Fruit fly (Drosophila melanogaster) whole organism, embryonic: ENCODE results near the gene HemK1.

Experiments
- Ada2b ChIP-seq: fragments of 200-800 bp; sonication (Bioruptor generic); IDR thresholded peaks from 2 replicates; pipeline ENCODE4 v1.3.6; 2022; ENCODE audit warnings: missing biosample characterization, missing genetic modification characterization
- Atf6 ChIP-seq: fragments of 200-800 bp; sonication (Bioruptor generic); IDR thresholded peaks from 2 replicates; pipeline ENCODE4 v1.3.6; 2022; ENCODE audit warnings: missing biosample characterization, missing genetic modification characterization
- BtbVII ChIP-seq: fragments of 200-800 bp; sonication (Bioruptor generic); optimal IDR thresholded peaks from 3 replicates; lab custom pipeline; 2017; ENCODE audit warnings: missing biosample characterization, mild to moderate bottlenecking, missing genetic modification characterization
- Bteb2 ChIP-seq: fragments of 200-800 bp; sonication (Bioruptor generic); optimal IDR thresholded peaks from 2 replicates; lab custom pipeline; 2016; ENCODE audit warnings: missing biosample characterization, missing genetic modification characterization
- CG12391 ChIP-seq: fragments of 200-800 bp; sonication (Bioruptor generic); optimal IDR thresholded peaks from 3 replicates; lab custom pipeline; 2018; ENCODE audit warnings: missing biosample characterization, mild to moderate bottlenecking, missing genetic modification characterization, moderate library complexity
- CG14050 ChIP-seq: fragments of 200-800 bp; sonication (Bioruptor generic); IDR thresholded peaks from 3 replicates; pipeline ENCODE4 v1.3.6; 2022; ENCODE audit warnings: missing biosample characterization, missing genetic modification characterization
- CG14965 ChIP-seq: fragments of 200-800 bp; sonication (Bioruptor generic); optimal IDR thresholded peaks from 2 replicates; lab custom pipeline; 2016; ENCODE audit warnings: missing biosample characterization, missing genetic modification characterization, borderline replicate concordance
- CG17186 ChIP-seq: fragments of 200-800 bp; sonication (Bioruptor generic); optimal IDR thresholded peaks from 3 replicates; lab custom pipeline; 2017; ENCODE audit warnings: missing biosample characterization, missing genetic modification reagents, missing genetic modification characterization
- CG18011 ChIP-seq: fragments of 200-800 bp; sonication (Bioruptor generic); optimal IDR thresholded peaks from 2 replicates; lab custom pipeline; 2017; ENCODE audit warnings: missing biosample characterization, missing genetic modification characterization, mild to moderate bottlenecking, moderate library complexity, missing genotype
- CG2712 ChIP-seq: fragments of 200-800 bp; optimal IDR thresholded peaks from 3 replicates; lab custom pipeline; 2019; ENCODE audit warnings: missing biosample characterization, mild to moderate bottlenecking, missing genetic modification characterization, moderate library complexity
- CG2889 ChIP-seq: fragments of 200-800 bp; sonication (Bioruptor generic); IDR thresholded peaks from 3 replicates; pipeline ENCODE4 v1.3.6; 2022; ENCODE audit warnings: missing biosample characterization, missing genetic modification characterization
- CG30403 ChIP-seq: fragments of 200-800 bp; sonication (Bioruptor generic); optimal IDR thresholded peaks from 3 replicates; lab custom pipeline; 2016; ENCODE audit warnings: missing biosample characterization, missing genetic modification characterization
- CG3163 ChIP-seq: fragments of 200-800 bp; sonication (Bioruptor generic); optimal IDR thresholded peaks from 3 replicates; lab custom pipeline; 2016; ENCODE audit warnings: missing biosample characterization, missing genetic modification characterization
- CG3281 ChIP-seq: fragments of 200-800 bp; sonication (Bioruptor generic); optimal IDR thresholded peaks from 3 replicates; lab custom pipeline; 2017; ENCODE audit warnings: missing biosample characterization, mild to moderate bottlenecking, missing genetic modification characterization
- CG33557 ChIP-seq: fragments of 200-800 bp; sonication (Bioruptor generic); optimal IDR thresholded peaks from 2 replicates; lab custom pipeline; 2019; ENCODE audit warnings: missing biosample characterization, mild to moderate bottlenecking, missing genetic modification characterization, moderate library complexity
- CG7271 ChIP-seq: fragments of 200-800 bp; sonication (Bioruptor generic); optimal IDR thresholded peaks from 2 replicates; lab custom pipeline; 2018; ENCODE audit warnings: missing biosample characterization, mild to moderate bottlenecking, missing genetic modification characterization, moderate library complexity
- CG7556 ChIP-seq: fragments of 200-800 bp; sonication (Bioruptor generic); optimal IDR thresholded peaks from 2 replicates; lab custom pipeline; 2017; ENCODE audit warnings: missing biosample characterization, mild to moderate bottlenecking, missing genetic modification characterization
- CG7745 ChIP-seq: fragments of 200-800 bp; sonication (Bioruptor generic); optimal IDR thresholded peaks from 2 replicates; lab custom pipeline; 2018; ENCODE audit warnings: missing biosample characterization, mild to moderate bottlenecking, missing genetic modification characterization, moderate library complexity
- CG7786 ChIP-seq: fragments of 200-800 bp; sonication (Bioruptor generic); optimal IDR thresholded peaks from 2 replicates; lab custom pipeline; 2016; ENCODE audit warnings: missing biosample characterization, missing genetic modification characterization
- CoRest ChIP-seq: fragments of 200-800 bp; sonication (Bioruptor generic); optimal IDR thresholded peaks from 3 replicates; lab custom pipeline; 2018; ENCODE audit warnings: missing biosample characterization, mild to moderate bottlenecking, missing genetic modification characterization, moderate library complexity
- D ChIP-seq, 2 experiments: fragments of 200-800 bp in 1 of 2; fragments of >200 bp in 1 of 2; sonication (Bioruptor generic) in 1 of 2; optimal IDR thresholded peaks; 2 replicates in 1 of 2; 3 replicates in 1 of 2; lab custom pipeline; 2017; ENCODE audit warnings: mild to moderate bottlenecking in 1 of 2, missing biosample characterization in 1 of 2, missing genetic modification characterization in 1 of 2, missing genetic modification reagents in 1 of 2
- D19B ChIP-seq: fragments of 200-800 bp; sonication (Bioruptor generic); optimal IDR thresholded peaks from 2 replicates; lab custom pipeline; 2017; ENCODE audit warnings: missing biosample characterization, mild to moderate bottlenecking, missing genetic modification characterization
- Dip3 ChIP-seq: fragments of 200-800 bp; sonication (Bioruptor generic); optimal IDR thresholded peaks from 3 replicates; lab custom pipeline; 2016; ENCODE audit warnings: missing biosample characterization, missing genetic modification characterization
- Doc3 ChIP-seq: fragments of 200-800 bp; sonication (Bioruptor generic); IDR thresholded peaks from 3 replicates; pipeline ENCODE4 v1.3.6; 2022; ENCODE audit warnings: missing biosample characterization, missing genetic modification characterization; ENCODE audit not compliant: partially characterized antibody
- E2f2 ChIP-seq: fragments of 200-800 bp; sonication (Bioruptor generic); IDR thresholded peaks from 2 replicates; pipeline ENCODE4 v1.3.6; 2022; ENCODE audit warnings: missing biosample characterization, missing genetic modification characterization
- HLH4C ChIP-seq: fragments of 200-800 bp; sonication (Bioruptor generic); IDR thresholded peaks from 3 replicates; pipeline ENCODE4 v1.3.6; 2022; ENCODE audit warnings: missing biosample characterization, missing genetic modification characterization; ENCODE audit not compliant: partially characterized antibody
- HLH54F ChIP-seq: fragments of 200-800 bp; sonication (Bioruptor generic); optimal IDR thresholded peaks from 3 replicates; lab custom pipeline; 2016; ENCODE audit warnings: missing biosample characterization, missing genetic modification characterization
- Hsf ChIP-seq: fragments of 200-800 bp; sonication (Bioruptor generic); optimal IDR thresholded peaks from 3 replicates; lab custom pipeline; 2016; ENCODE audit warnings: missing biosample characterization, missing genetic modification characterization
- NC2α ChIP-seq: fragments of 200-800 bp; sonication (Bioruptor generic); optimal IDR thresholded peaks from 2 replicates; lab custom pipeline; 2016; ENCODE audit warnings: missing biosample characterization, missing genetic modification characterization
- NK7.1 ChIP-seq: fragments of 200-800 bp; sonication (Bioruptor generic); optimal IDR thresholded peaks from 3 replicates; lab custom pipeline; 2016; ENCODE audit warnings: missing biosample characterization, missing genetic modification characterization
- Oli ChIP-seq: fragments of 200-800 bp; sonication (Bioruptor generic); optimal IDR thresholded peaks from 2 replicates; lab custom pipeline; 2018; ENCODE audit warnings: missing biosample characterization, mild to moderate bottlenecking, missing genetic modification characterization, moderate library complexity
- Optix ChIP-seq: fragments of 200-800 bp; sonication (Bioruptor generic); IDR thresholded peaks from 3 replicates; pipeline ENCODE4 v1.3.6; 2022; ENCODE audit warnings: missing biosample characterization, missing genetic modification characterization
- Sry-β ChIP-seq: fragments of 200-800 bp; sonication (Bioruptor generic); optimal IDR thresholded peaks from 2 replicates; lab custom pipeline; 2018; ENCODE audit warnings: missing biosample characterization, mild to moderate bottlenecking, missing genetic modification characterization, moderate library complexity
- Xbp1 ChIP-seq: fragments of 200-800 bp; sonication (Bioruptor generic); optimal IDR thresholded peaks from 3 replicates; lab custom pipeline; 2016; ENCODE audit warnings: missing biosample characterization, mild to moderate bottlenecking, missing genetic modification characterization
- ab ChIP-seq: fragments of 200-800 bp; sonication (Bioruptor generic); optimal IDR thresholded peaks from 2 replicates; lab custom pipeline; 2016; ENCODE audit warnings: missing biosample characterization, missing genetic modification characterization
- ato ChIP-seq: fragments of 200-800 bp; sonication (Bioruptor generic); IDR thresholded peaks from 2 replicates; pipeline ENCODE4 v1.3.6; 2022; ENCODE audit warnings: missing biosample characterization, missing genetic modification characterization; ENCODE audit not compliant: partially characterized antibody
- gcm2 ChIP-seq: fragments of 200-800 bp; sonication (Bioruptor generic); optimal IDR thresholded peaks from 2 replicates; lab custom pipeline; 2016; ENCODE audit warnings: missing biosample characterization, missing genetic modification characterization
- hth ChIP-seq: fragments of >200 bp; optimal IDR thresholded peaks from 2 replicates; lab custom pipeline; 2017; ENCODE audit warnings: inconsistent platforms
- lbe ChIP-seq: fragments of 200-800 bp; sonication (Bioruptor generic); optimal IDR thresholded peaks from 2 replicates; lab custom pipeline; 2016; ENCODE audit warnings: missing biosample characterization, mild to moderate bottlenecking, missing genetic modification characterization
- pho ChIP-seq: fragments of 200-800 bp; sonication (Bioruptor generic); optimal IDR thresholded peaks from 2 replicates; lab custom pipeline; 2016; ENCODE audit warnings: missing biosample characterization, missing genetic modification characterization
- pum ChIP-seq: fragments of 200-800 bp; sonication (Bioruptor generic); optimal IDR thresholded peaks from 2 replicates; lab custom pipeline; 2016; ENCODE audit warnings: missing biosample characterization, missing genetic modification characterization
- pzg ChIP-seq: fragments of 200-800 bp; sonication (Bioruptor generic); optimal IDR thresholded peaks from 3 replicates; lab custom pipeline; 2018; ENCODE audit warnings: missing biosample characterization, mild to moderate bottlenecking, missing genetic modification characterization, moderate library complexity
- scrt ChIP-seq: fragments of 200-800 bp; sonication (Bioruptor generic); optimal IDR thresholded peaks from 2 replicates; lab custom pipeline; 2018; ENCODE audit warnings: missing biosample characterization, mild to moderate bottlenecking, missing genetic modification characterization, moderate library complexity
- sens-2 ChIP-seq: fragments of 200-800 bp; sonication (Bioruptor generic); IDR thresholded peaks from 2 replicates; pipeline ENCODE4 v1.3.6; 2022; ENCODE audit warnings: missing biosample characterization, missing genetic modification characterization
- slp2 ChIP-seq: fragments of 200-800 bp; sonication (Bioruptor generic); optimal IDR thresholded peaks from 2 replicates; lab custom pipeline; 2016; ENCODE audit warnings: missing biosample characterization, missing genetic modification characterization
- vnd ChIP-seq: fragments of 200-800 bp; sonication (Bioruptor generic); IDR thresholded peaks from 3 replicates; pipeline ENCODE4 v1.3.6; 2022; ENCODE audit warnings: missing biosample characterization, missing genetic modification characterization; ENCODE audit not compliant: partially characterized antibody
- vvl ChIP-seq: fragments of 200-800 bp; sonication (Bioruptor generic); IDR thresholded peaks from 2 replicates; pipeline ENCODE4 v1.3.6; 2022; ENCODE audit warnings: missing biosample characterization, missing genetic modification characterization

Gene HemK1

dm6 chr2L:6473076-6474037 lies 5.9 kb upstream of the HemK1 start, which contains the start of gene mmy (continued):
- peak; percentile 38 for TF ChIP-seq Sry-β (GFP tag; lab: Kevin White, UChicago)
- TF ChIP-seq BtbVII (GFP tag; lab: Kevin White, UChicago): peak; percentile 23
- TF ChIP-seq scrt (GFP tag; lab: Kevin White, UChicago): peak; percentile 8
- TF ChIP-seq CG7271 (tag; lab: Kevin White, UChicago): peak; percentile 32
- no peak for TF ChIP-seq Bteb2 (GFP tag; lab: Kevin White, UChicago)
- peak; percentile 39 for TF ChIP-seq CG3163 (GFP tag; lab: Kevin White, UChicago)
- 0 out of 3 replicates have a peak, but pooled peaks have one; percentile 39 for TF ChIP-seq HLH4C (GFP tag; lab: Robert Waterston, UW)
- TF ChIP-seq CG18011: no peak
- no peak for TF ChIP-seq CG2889 (GFP tag; lab: Robert Waterston, UW)
- TF ChIP-seq vnd (GFP tag; lab: Robert Waterston, UW): 0 out of 3 replicates have a peak, but pooled peaks have one; percentile 49
- TF ChIP-seq CG12391 (tag; lab: Kevin White, UChicago): peak; percentile 67
- TF ChIP-seq CG17186 (GFP tag; lab: Kevin White, UChicago): peak; percentile 23
- peak; percentile 9; the same call in 1 of the 2 replicates for TF ChIP-seq Atf6 (GFP tag; lab: Robert Waterston, UW)
- peak; percentile 57 for TF ChIP-seq lbe (GFP tag; lab: Kevin White, UChicago)
- TF ChIP-seq Doc3 (GFP tag; lab: Robert Waterston, UW): no peak
- TF ChIP-seq NC2α (GFP tag; lab: Kevin White, UChicago): no peak
- TF ChIP-seq pum (GFP tag; lab: Kevin White, UChicago): no peak
- TF ChIP-seq slp2 (GFP tag; lab: Kevin White, UChicago): no peak
- peak; percentile 78 for TF ChIP-seq pzg (GFP tag; lab: Kevin White, UChicago)
- TF ChIP-seq Ada2b (GFP tag; lab: Robert Waterston, UW): no peak
- 0 out of 2 replicates have a peak, but pooled peaks have one; percentile 14 for TF ChIP-seq sens-2 (GFP tag; lab: Robert Waterston, UW)
- TF ChIP-seq CG2712 (tag; lab: Kevin White, UChicago): peak; percentile 74
- TF ChIP-seq CG30403: peak; percentile 52
- peak; percentile 47 for TF ChIP-seq CG3281
- peak; percentile 18 for TF ChIP-seq Xbp1 (GFP tag; lab: Kevin White, UChicago)
- peak; percentile 32 for TF ChIP-seq HLH54F (GFP tag; lab: Kevin White, UChicago)
- TF ChIP-seq E2f2 (GFP tag; lab: Robert Waterston, UW): peak; percentile 45; the same call in 1 of the 2 replicates
- TF ChIP-seq CG7745 (tag; lab: Kevin White, UChicago): no peak
- peak; percentile 71 for TF ChIP-seq Oli (tag; lab: Kevin White, UChicago)
- no peak for TF ChIP-seq CG14050 (GFP tag; lab: Robert Waterston, UW)
- TF ChIP-seq vvl: peak; percentile 37
- no peak for TF ChIP-seq gcm2 (GFP tag; lab: Kevin White, UChicago)
- no peak for TF ChIP-seq CG14965 (GFP tag; lab: Kevin White, UChicago)
- TF ChIP-seq pho (GFP tag; lab: Kevin White, UChicago): peak; percentile 31
- peak; percentile 1 for TF ChIP-seq Hsf (GFP tag; lab: Kevin White, UChicago)
- no peak for TF ChIP-seq hth (lab: Kevin White, UChicago)
- peak; percentile 58 for TF ChIP-seq CG7556 (GFP tag; lab: Kevin White, UChicago)
- no peak for TF ChIP-seq CG33557
- peak; percentile 98 for TF ChIP-seq D19B (GFP tag; lab: Kevin White, UChicago)
- no peak for TF ChIP-seq ab (GFP tag; lab: Kevin White, UChicago)
- TF ChIP-seq Dip3 (GFP tag; lab: Kevin White, UChicago): no peak
- peak; percentile 34; the same call in 1 of the 2 replicates for TF ChIP-seq ato (GFP tag; lab: Robert Waterston, UW)
- TF ChIP-seq CoRest (tag; lab: Kevin White, UChicago): peak; percentile 69
- no peak for TF ChIP-seq Optix (GFP tag; lab: Robert Waterston, UW)
- TF ChIP-seq D (optimal IDR thresholded peaks at IDR 0.05; lab: Kevin White, UChicago): peak; percentile 94
- TF ChIP-seq D (GFP tag; optimal IDR thresholded peaks at IDR 0.05; lab: Kevin White, UChicago): peak; percentile 16
- TF ChIP-seq CG7786 (GFP tag; lab: Kevin White, UChicago): peak; percentile 23
- TF ChIP-seq NK7.1 (GFP tag; lab: Kevin White, UChicago): no peak
